Worm (Caenorhabditis elegans): Measurements from ENCODE around the gene pqn-89.

pqn-89 gene

ce11 chrIV:6514700-6515099, 8.2 kb downstream of the pqn-89 start:
- TF ChIP-seq jun-1 (tag; optimal IDR thresholded peaks at IDR 0.05) (no peak), nhr-47 (tag; optimal IDR thresholded peaks at IDR 0.05) (peak; percentile 90), nhr-20 (tag; optimal IDR thresholded peaks at IDR 0.05) (peak; percentile 16), lin-14 (GFP tag; optimal IDR thresholded peaks at IDR 0.05) (peak; percentile 71), xbp-1 (tag; optimal IDR thresholded peaks at IDR 0.05) (peak; percentile 33), nhr-11 (tag; optimal IDR thresholded peaks at IDR 0.05) (peak; percentile 79), nhr-12 (tag; optimal IDR thresholded peaks at IDR 0.05) (no peak), dsc-1 (tag; optimal IDR thresholded peaks at IDR 0.05) (peak; percentile 63), ztf-4 (tag; optimal IDR thresholded peaks at IDR 0.05) (peak; percentile 23), nhr-71 (tag; optimal IDR thresholded peaks at IDR 0.05) (peak; percentile 94), dpl-1 (GFP tag; optimal IDR thresholded peaks at IDR 0.05) (peak in 1 of 3 experiments; percentile 21), tbx-2 (tag; optimal IDR thresholded peaks at IDR 0.05) (no peak), C16A3.4 (tag; optimal IDR thresholded peaks at IDR 0.05) (no peak), F16B12.6 (tag; optimal IDR thresholded peaks at IDR 0.05) (no peak), unc-130 (tag; optimal IDR thresholded peaks at IDR 0.05) (no peak), unc-30 (tag; optimal IDR thresholded peaks at IDR 0.05) (no peak), egl-13 (tag; optimal IDR thresholded peaks at IDR 0.05) (peak; percentile 79), fkh-8 (tag; optimal IDR thresholded peaks at IDR 0.05) (peak; percentile 97), unc-86 (tag; optimal IDR thresholded peaks at IDR 0.05) (peak; percentile 71), zip-4 (GFP tag; optimal IDR thresholded peaks at IDR 0.05) (peak; percentile 3), nhr-28 (tag; optimal IDR thresholded peaks at IDR 0.05) (no peak), pqm-1 (tag; optimal IDR thresholded peaks at IDR 0.05) (no peak), ztf-11 (tag; optimal IDR thresholded peaks at IDR 0.05) (no peak), vab-15 (tag; optimal IDR thresholded peaks at IDR 0.05) (no peak), nhr-19 (GFP tag; conservative IDR thresholded peaks at IDR 0.05) (peak; percentile 17; the same call in 1 of the 2 replicates), pax-3 (tag; optimal IDR thresholded peaks at IDR 0.05) (peak; percentile 77), ceh-82 (tag; optimal IDR thresholded peaks at IDR 0.05) (no peak), swsn-7 (tag; optimal IDR thresholded peaks at IDR 0.05) (peak; percentile 73), sox-4 (tag; optimal IDR thresholded peaks at IDR 0.05) (peak; percentile 53), mef-2 (tag; optimal IDR thresholded peaks at IDR 0.05) (no peak), nhr-84 (tag; optimal IDR thresholded peaks at IDR 0.05) (no peak), ceh-90 (tag; optimal IDR thresholded peaks at IDR 0.05) (no peak), lsy-2 (tag; optimal IDR thresholded peaks at IDR 0.05) (peak in 1 of 2 experiments; percentile 34)

ce11 chrIV:6517859-6518258, 11.3 kb downstream of the pqn-89 start, which contains the start of gene C01G5.7:
C01G5.7 (plus strand) TSS chrIV:6518159.
- no peak for TF ChIP-seq nhr-71 (tag; optimal IDR thresholded peaks at IDR 0.05)
- TF ChIP-seq lir-3 (tag; optimal IDR thresholded peaks at IDR 0.05; ENCODE audit: poor library complexity) = no peak
- no peak for TF ChIP-seq ceh-63 (GFP tag; optimal IDR thresholded peaks at IDR 0.05)
- TF ChIP-seq nhr-47 (tag; optimal IDR thresholded peaks at IDR 0.05) = no peak
- TF ChIP-seq aly-2 (tag; optimal IDR thresholded peaks at IDR 0.05) = no peak
- no peak for TF ChIP-seq skn-1 (tag; optimal IDR thresholded peaks at IDR 0.05)
- no peak for TF ChIP-seq nhr-12 (tag; optimal IDR thresholded peaks at IDR 0.05)
- TF ChIP-seq nhr-90 (tag; optimal IDR thresholded peaks at IDR 0.05; ENCODE audit: poor library complexity) = no peak
- no peak for TF ChIP-seq nhr-19 (GFP tag; conservative IDR thresholded peaks at IDR 0.05)
- no peak for TF ChIP-seq snu-23 (GFP tag; optimal IDR thresholded peaks at IDR 0.05)
- no peak for TF ChIP-seq aha-1 (tag; optimal IDR thresholded peaks at IDR 0.05)
- no peak for TF ChIP-seq ztf-4 (tag; optimal IDR thresholded peaks at IDR 0.05)
- TF ChIP-seq fkh-4 (tag; optimal IDR thresholded peaks at IDR 0.05; ENCODE audit: borderline replicate concordance) = no peak
- no peak for TF ChIP-seq ceh-88 (GFP tag; IDR thresholded peaks at IDR 0.05)
- no peak for TF ChIP-seq sptf-1 (tag; optimal IDR thresholded peaks at IDR 0.05)
- TF ChIP-seq dsc-1 (tag; optimal IDR thresholded peaks at IDR 0.05) = no peak

Measured in whole organism, L1 larva.